Worm (Caenorhabditis elegans) whole organism, L3 larva: ENCODE results near the gene F20D1.22.
"Not testable (repeated sequence)": the region's sequence is repeated elsewhere in the genome, so short reads cannot be mapped to it uniquely, and the experiment has no call there.

ENCODE experiments used
- R02D3.7 ChIP-seq: fragments of 150-350 bp; optimal IDR thresholded peaks from 2 replicates; lab custom pipeline; 2014; ENCODE audit warnings: missing biosample characterization, missing genetic modification characterization
- ZK546.5 ChIP-seq: sonication (generic microtip); optimal IDR thresholded peaks from 2 replicates; lab custom pipeline; 2017; ENCODE audit warnings: missing biosample characterization, missing genetic modification characterization
- aly-2 ChIP-seq: fragments of 150-350 bp; optimal IDR thresholded peaks from 2 replicates; lab custom pipeline; 2014; ENCODE audit warnings: missing biosample characterization, missing genetic modification characterization
- ceh-28 ChIP-seq: fragments of 150-350 bp; optimal IDR thresholded peaks from 2 replicates; lab custom pipeline; 2014; ENCODE audit warnings: missing biosample characterization, missing genetic modification reagents, missing genetic modification characterization
- ceh-9 ChIP-seq: sonication (generic microtip); optimal IDR thresholded peaks from 2 replicates; lab custom pipeline; 2018; ENCODE audit warnings: missing biosample characterization, missing genetic modification characterization
- daf-12 ChIP-seq: fragments of 150-350 bp; optimal IDR thresholded peaks from 2 replicates; lab custom pipeline; 2014; ENCODE audit warnings: missing biosample characterization, missing genetic modification reagents, missing genetic modification characterization
- egl-5 ChIP-seq: fragments of 150-350 bp; optimal IDR thresholded peaks from 2 replicates; lab custom pipeline; 2017; ENCODE audit warnings: missing biosample characterization, missing genetic modification reagents, missing genetic modification characterization, inconsistent platforms
- fkh-10 ChIP-seq: sonication (generic microtip); optimal IDR thresholded peaks from 2 replicates; lab custom pipeline; 2017; ENCODE audit warnings: missing biosample characterization, missing genetic modification reagents, missing genetic modification characterization
- fos-1 ChIP-seq: fragments of 150-350 bp; optimal IDR thresholded peaks from 2 replicates; lab custom pipeline; 2014; ENCODE audit warnings: missing biosample characterization, missing genetic modification characterization
- hmg-11 ChIP-seq: sonication (generic microtip); optimal IDR thresholded peaks from 2 replicates; lab custom pipeline; 2016; ENCODE audit warnings: missing genetic modification characterization, missing compliant biosample characterization
- lin-15B ChIP-seq: fragments of 150-350 bp; optimal IDR thresholded peaks from 2 replicates; lab custom pipeline; 2014; ENCODE audit warnings: missing biosample characterization, missing genetic modification characterization
- lsy-12 ChIP-seq: sonication (generic microtip); optimal IDR thresholded peaks from 2 replicates; lab custom pipeline; 2016; ENCODE audit warnings: mild to moderate bottlenecking, missing genetic modification characterization, missing compliant biosample characterization
- mdl-1 ChIP-seq: fragments of 150-350 bp; optimal IDR thresholded peaks from 2 replicates; lab custom pipeline; 2014; ENCODE audit warnings: missing biosample characterization, missing genetic modification characterization
- mml-1 ChIP-seq: fragments of 150-350 bp; sonication (generic microtip); optimal IDR thresholded peaks from 3 replicates; lab custom pipeline; 2014; ENCODE audit warnings: missing biosample characterization, missing genetic modification characterization
- nfya-1 ChIP-seq: sonication (generic microtip); optimal IDR thresholded peaks from 2 replicates; lab custom pipeline; 2017; ENCODE audit warnings: missing genetic modification characterization, mild to moderate bottlenecking, missing compliant biosample characterization, antibody characterized with exemption, moderate library complexity; ENCODE audit not compliant: insufficient read depth
- nhr-11 ChIP-seq: fragments of 150-350 bp; optimal IDR thresholded peaks from 2 replicates; lab custom pipeline; 2014; ENCODE audit warnings: missing biosample characterization, missing genetic modification characterization
- nhr-23 ChIP-seq: fragments of 150-350 bp; optimal IDR thresholded peaks from 2 replicates; lab custom pipeline; 2014; ENCODE audit warnings: missing biosample characterization, missing genetic modification reagents, missing genetic modification characterization
- nhr-237 ChIP-seq: fragments of 150-350 bp; optimal IDR thresholded peaks from 2 replicates; lab custom pipeline; 2014; ENCODE audit warnings: missing biosample characterization, missing genetic modification characterization
- nhr-28 ChIP-seq: fragments of 150-350 bp; optimal IDR thresholded peaks from 2 replicates; lab custom pipeline; 2014; ENCODE audit warnings: missing biosample characterization, missing genetic modification characterization
- nhr-67 ChIP-seq: fragments of 150-350 bp; optimal IDR thresholded peaks from 2 replicates; lab custom pipeline; 2014; ENCODE audit warnings: missing biosample characterization, missing genetic modification characterization
- nhr-76 ChIP-seq: fragments of 150-350 bp; sonication (generic microtip); optimal IDR thresholded peaks from 5 replicates; lab custom pipeline; 2014; ENCODE audit warnings: missing biosample characterization, missing genetic modification characterization
- pha-4 ChIP-seq: fragments of 150-350 bp; optimal IDR thresholded peaks from 2 replicates; lab custom pipeline; 2014; ENCODE audit warnings: missing biosample characterization, missing genetic modification reagents, missing genetic modification characterization
- pqm-1 ChIP-seq: fragments of 150-350 bp; optimal IDR thresholded peaks from 2 replicates; lab custom pipeline; 2017; ENCODE audit warnings: missing biosample characterization, missing genetic modification characterization, inconsistent platforms
- snpc-4 ChIP-seq: fragments of 150-350 bp; optimal IDR thresholded peaks from 2 replicates; lab custom pipeline; 2014; ENCODE audit warnings: missing biosample characterization, missing genetic modification characterization
- tbx-2 ChIP-seq: sonication (generic microtip); optimal IDR thresholded peaks from 2 replicates; lab custom pipeline; 2016; ENCODE audit warnings: mild to moderate bottlenecking, missing genetic modification characterization, missing compliant biosample characterization
- unc-62 ChIP-seq: fragments of 150-350 bp; sonication (generic microtip); optimal IDR thresholded peaks from 4 replicates; lab custom pipeline; 2014; ENCODE audit warnings: missing biosample characterization, missing genetic modification reagents, missing genetic modification characterization
- zag-1 ChIP-seq: fragments of 150-350 bp; optimal IDR thresholded peaks from 2 replicates; lab custom pipeline; 2014; ENCODE audit warnings: missing biosample characterization, missing genetic modification characterization
- ztf-11 ChIP-seq: fragments of 150-350 bp; optimal IDR thresholded peaks from 2 replicates; lab custom pipeline; 2014; ENCODE audit warnings: missing biosample characterization, missing genetic modification characterization
- ztf-4 ChIP-seq: fragments of 150-350 bp; optimal IDR thresholded peaks from 2 replicates; lab custom pipeline; 2014; ENCODE audit warnings: missing biosample characterization, missing genetic modification characterization

Gene F20D1.22

ce11 chrX:14966515-14966914 lies at the start of gene F20D1.22:
F20D1.22 (plus strand) TSS chrX:14966815.
- TF ChIP-seq nhr-28; zag-1 (tag; lab: Kevin White, UChicago); R02D3.7 (tag; lab: Kevin White, UChicago): not testable (repeated sequence)

ce11 chrX:14918538-14918937 lies 48.1 kb upstream of the F20D1.22 start, which contains the start of gene npr-40:
npr-40 (plus strand) TSS chrX:14918838.
- TF ChIP-seq mdl-1 (no peak), ztf-4 (tag; lab: Kevin White, UChicago) (no peak)

ce11 chrX:14920880-14921279 lies 45.7 kb upstream of the F20D1.22 start:
- TF ChIP-seq fkh-10 (GFP tag; lab: Kevin White, UChicago) (peak; percentile 86), ztf-11 (tag; lab: Kevin White, UChicago) (no peak)

ce11 chrX:14922758-14923157 lies 43.9 kb upstream of the F20D1.22 start:
- TF ChIP-seq aly-2 (tag; lab: Kevin White, UChicago) (no peak), ztf-11 (tag; lab: Kevin White, UChicago) (no peak), ztf-4 (tag; lab: Kevin White, UChicago) (no peak), fkh-10 (GFP tag; lab: Kevin White, UChicago) (no peak), lin-15B (tag; lab: Kevin White, UChicago) (no peak), nhr-11 (tag; lab: Kevin White, UChicago) (no peak), nhr-23 (tag; lab: Kevin White, UChicago) (no peak), unc-62 (GFP tag; lab: Kevin White, UChicago) (no peak), nhr-76 (no peak), fos-1 (tag; lab: Kevin White, UChicago) (no peak), zag-1 (tag; lab: Kevin White, UChicago) (no peak), egl-5 (tag; lab: Kevin White, UChicago) (no peak)

DNA sequence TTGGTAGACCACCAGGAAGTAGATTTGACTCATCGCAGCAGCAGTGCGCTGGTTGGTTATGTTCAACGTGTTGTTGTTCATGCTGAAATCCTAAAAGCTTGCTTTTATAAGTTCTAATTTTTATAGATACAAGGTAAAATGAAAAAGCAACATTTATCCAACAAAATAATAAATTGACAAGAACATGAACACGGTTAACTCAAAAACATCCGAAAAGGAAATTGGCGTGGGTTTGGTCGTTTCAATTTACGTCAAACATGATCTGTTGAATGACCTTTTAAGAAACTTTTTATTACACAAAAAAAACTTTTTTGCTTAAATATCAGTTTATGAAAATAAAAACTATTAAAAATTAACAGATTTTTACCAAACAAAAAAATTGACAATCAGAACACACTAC lies 37.8 kb upstream of the F20D1.22 start, which contains the start of gene ntr-2:
TSS of gene ntr-2 (minus strand) at position 101 of the 400 bp plus-strand sequence.
- TF ChIP-seq lsy-12, result no peak
- TF ChIP-seq tbx-2 (tag; lab: Kevin White, UChicago), result no peak
- no peak for TF ChIP-seq hmg-11 (tag; lab: Kevin White, UChicago)
- no peak for TF ChIP-seq lin-15B (tag; lab: Kevin White, UChicago)
- TF ChIP-seq nhr-76, result no peak
- no peak for TF ChIP-seq unc-62 (GFP tag; lab: Kevin White, UChicago)
- TF ChIP-seq mml-1 (tag; lab: Kevin White, UChicago), result no peak
- TF ChIP-seq, all 47 proteins: peak for 0

- TF ChIP-seq nhr-67 (tag; lab: Kevin White, UChicago) (no peak), nhr-28 (no peak), tbx-2 (tag; lab: Kevin White, UChicago) (no peak), aly-2 (tag; lab: Kevin White, UChicago) (no peak), fkh-10 (GFP tag; lab: Kevin White, UChicago) (no peak), hmg-11 (tag; lab: Kevin White, UChicago) (no peak), daf-12 (tag; lab: Kevin White, UChicago) (no peak)
- TF ChIP-seq, all 47 proteins: peak for 0
These were observed 37.1 kb upstream of the F20D1.22 start for ce11 chrX:14929512-14929911.

- TF ChIP-seq fkh-10 (GFP tag; lab: Kevin White, UChicago) (no peak), snpc-4 (tag; lab: Kevin White, UChicago) (peak; percentile 1)
These were observed 35.2 kb upstream of the F20D1.22 start for ce11 chrX:14931443-14931842.

ce11 chrX:14938188-14938587 lies 28.4 kb upstream of the F20D1.22 start:
- TF ChIP-seq snpc-4 (tag; lab: Kevin White, UChicago) (peak; percentile 80), nhr-23 (tag; lab: Kevin White, UChicago) (no peak), nfya-1 (tag; lab: Kevin White, UChicago) (no peak)

- TF ChIP-seq aly-2 (tag; lab: Kevin White, UChicago), result no peak
- TF ChIP-seq pha-4 (tag; lab: Kevin White, UChicago), result no peak
- TF ChIP-seq nhr-11 (tag; lab: Kevin White, UChicago), result no peak
- TF ChIP-seq ZK546.5, result no peak
- TF ChIP-seq ceh-28 (tag; lab: Kevin White, UChicago), result no peak
- no peak for TF ChIP-seq zag-1 (tag; lab: Kevin White, UChicago)
- TF ChIP-seq pqm-1 (tag; lab: Kevin White, UChicago), result no peak
- no peak for TF ChIP-seq nhr-237 (tag; lab: Kevin White, UChicago)
- TF ChIP-seq ztf-4 (tag; lab: Kevin White, UChicago), result no peak
- no peak for TF ChIP-seq fos-1 (tag; lab: Kevin White, UChicago)
- TF ChIP-seq ceh-9 (tag; lab: Kevin White, UChicago), result no peak
- no peak for TF ChIP-seq nhr-67 (tag; lab: Kevin White, UChicago)
These were observed 20.5 kb upstream of the F20D1.22 start, which contains the start of gene mrp-5 for ce11 chrX:14946217-14946463. mrp-5 (minus strand) TSS chrX:14946317.
